Fruit fly (Drosophila melanogaster): Measurements from ENCODE around the gene CG46448.

CG46448 gene

DNA sequence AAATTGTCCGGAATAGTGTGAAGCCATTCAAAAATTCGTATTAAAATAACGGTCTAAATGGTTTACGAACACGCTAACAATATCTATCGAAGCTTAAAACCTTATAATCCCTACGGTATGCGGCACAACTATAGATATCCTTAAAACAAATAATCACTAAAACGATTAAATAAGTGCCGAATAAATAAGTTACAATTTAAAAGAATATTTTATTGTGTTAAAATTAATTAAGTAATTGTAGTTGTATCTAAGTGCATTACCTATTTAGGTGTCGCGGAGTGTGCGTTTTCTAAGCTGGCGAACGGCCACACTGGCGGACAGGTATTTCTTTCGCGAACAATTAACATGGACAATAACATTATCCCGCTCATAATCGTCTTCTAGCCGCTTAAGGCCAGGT, 10.7 kb upstream of the CG46448 start, which contains the start of gene Eogt (continued):
- TF ChIP-seq shn (GFP tag; optimal IDR thresholded peaks at IDR 0.05) (peak; percentile 57), CG17568 (GFP tag; optimal IDR thresholded peaks at IDR 0.05) (no peak), CG42726 (GFP tag; IDR thresholded peaks at IDR 0.05; ENCODE audit: partially characterized antibody) (no peak), sob (GFP tag; IDR thresholded peaks at IDR 0.05) (peak; percentile 96), CG6175 (GFP tag; IDR thresholded peaks at IDR 0.05) (peak; percentile 90), B-H2 (GFP tag; optimal IDR thresholded peaks at IDR 0.05) (peak; percentile 77), pnt (GFP tag; optimal IDR thresholded peaks at IDR 0.05) (peak; percentile 68), sqz (GFP tag; optimal IDR thresholded peaks at IDR 0.05) (no peak), CG16779 (GFP tag; IDR thresholded peaks at IDR 0.05) (peak; percentile 84), CoRest (tag; optimal IDR thresholded peaks at IDR 0.05) (peak; percentile 97), CG13624 (GFP tag; optimal IDR thresholded peaks at IDR 0.05) (peak; percentile 63), Stat92E (GFP tag; optimal IDR thresholded peaks at IDR 0.05) (peak in 1 of 3 experiments; percentile 79), CG3847 (GFP tag; IDR thresholded peaks at IDR 0.05) (peak; percentile 95), Tbp (GFP tag; optimal IDR thresholded peaks at IDR 0.05) (no peak), ATbp (GFP tag; optimal IDR thresholded peaks at IDR 0.05) (peak; percentile 89), danr (GFP tag; IDR thresholded peaks at IDR 0.05) (peak; percentile 95), CG7786 (GFP tag; optimal IDR thresholded peaks at IDR 0.05) (peak; percentile 55), Sin3A (optimal IDR thresholded peaks at IDR 0.05) (peak; percentile 31), gem (tag; optimal IDR thresholded peaks at IDR 0.05) (peak; percentile 98), CkIIα-i1 (GFP tag; IDR thresholded peaks at IDR 0.05) (no peak; the same call in 1 of the 2 replicates), CrebB (tag; optimal IDR thresholded peaks at IDR 0.05) (peak; percentile 91), jing (GFP tag; optimal IDR thresholded peaks at IDR 0.05) (peak; percentile 86), oc (tag; optimal IDR thresholded peaks at IDR 0.05) (peak; percentile 98), CG15269 (tag; optimal IDR thresholded peaks at IDR 0.05) (peak; percentile 94), Mes4 (GFP tag; optimal IDR thresholded peaks at IDR 0.05) (peak; percentile 51), CG13894 (tag; optimal IDR thresholded peaks at IDR 0.05) (peak; percentile 85), insv (GFP tag; optimal IDR thresholded peaks at IDR 0.05) (peak in 1 of 2 experiments; percentile 56), CG9609 (GFP tag; optimal IDR thresholded peaks at IDR 0.05) (peak; percentile 64), CG10209 (GFP tag; optimal IDR thresholded peaks at IDR 0.05) (peak; percentile 94), NFAT (GFP tag; IDR thresholded peaks at IDR 0.05) (peak; percentile 95), her (GFP tag; optimal IDR thresholded peaks at IDR 0.05) (no peak), psq (GFP tag; optimal IDR thresholded peaks at IDR 0.05) (peak; percentile 77), toy (GFP tag; IDR thresholded peaks at IDR 0.05) (peak; percentile 88), Meics (GFP tag; optimal IDR thresholded peaks at IDR 0.05) (peak; percentile 87), BEAF-32 (GFP tag; optimal IDR thresholded peaks at IDR 0.05) (peak; percentile 44), CG4424 (GFP tag; optimal IDR thresholded peaks at IDR 0.05) (peak; percentile 89), CG30020 (tag; optimal IDR thresholded peaks at IDR 0.05) (peak; percentile 76), Rx (GFP tag; IDR thresholded peaks at IDR 0.05) (peak; percentile 94), hb (GFP tag; IDR thresholded peaks at IDR 0.05; ENCODE audit: partially characterized antibody) (no peak), MESR4 (GFP tag; optimal IDR thresholded peaks at IDR 0.05) (no peak), Deaf1 (tag; optimal IDR thresholded peaks at IDR 0.05) (peak; percentile 69), Ada2b (GFP tag; IDR thresholded peaks at IDR 0.05) (peak; percentile 95), CG33213 (GFP tag; optimal IDR thresholded peaks at IDR 0.05) (peak; percentile 48), klu (GFP tag; IDR thresholded peaks at IDR 0.05) (peak; percentile 90), Med (GFP tag) (peak; percentile 95), CG15601 (tag; optimal IDR thresholded peaks at IDR 0.05) (peak; percentile 91), CG12104 (GFP tag; optimal IDR thresholded peaks at IDR 0.05) (peak; percentile 84), Rfx (GFP tag; IDR thresholded peaks at IDR 0.05) (peak; percentile 97), CG8089 (GFP tag; optimal IDR thresholded peaks at IDR 0.05) (peak; percentile 63), CG4282 (GFP tag; optimal IDR thresholded peaks at IDR 0.05) (no peak), Abd-B (GFP tag; optimal IDR thresholded peaks at IDR 0.05) (peak; percentile 94)

Measured in whole organism, embryonic.